Fruit fly (Drosophila melanogaster) whole organism, adult: Measurements from ENCODE around the gene CheB38a.

Source experiments
- CG11617 ChIP-seq: fragments of 200-800 bp; sonication (Bioruptor generic); optimal IDR thresholded peaks from 2 replicates; lab custom pipeline; 2017; ENCODE audit warnings: mild to moderate bottlenecking, missing biosample characterization, missing genetic modification reagents, missing genetic modification characterization
- CG12768 ChIP-seq: fragments of 200-800 bp; sonication (Bioruptor generic); optimal IDR thresholded peaks from 2 replicates; lab custom pipeline; 2017; ENCODE audit warnings: missing biosample characterization, missing genetic modification characterization, mild to moderate bottlenecking, moderate library complexity, missing genetic modification reagents
- CG14711 ChIP-seq: fragments of 200-800 bp; sonication (Bioruptor generic); optimal IDR thresholded peaks from 2 replicates; lab custom pipeline; 2018; ENCODE audit warnings: missing biosample characterization, mild to moderate bottlenecking, missing genetic modification characterization, moderate library complexity
- CG1620 ChIP-seq: fragments of 200-800 bp; sonication (Bioruptor generic); optimal IDR thresholded peaks from 2 replicates; lab custom pipeline; 2016; ENCODE audit warnings: missing biosample characterization, missing genetic modification characterization
- CG33017 ChIP-seq: fragments of 200-800 bp; sonication (Bioruptor generic); optimal IDR thresholded peaks from 2 replicates; lab custom pipeline; 2018; ENCODE audit warnings: missing biosample characterization, mild to moderate bottlenecking, missing genetic modification characterization, moderate library complexity
- CG5204 ChIP-seq: fragments of 200-800 bp; sonication (Bioruptor generic); optimal IDR thresholded peaks from 2 replicates; lab custom pipeline; 2016; ENCODE audit warnings: missing biosample characterization, missing genetic modification characterization
- CG7045 ChIP-seq: fragments of 200-800 bp; sonication (Bioruptor generic); optimal IDR thresholded peaks from 2 replicates; lab custom pipeline; 2017; ENCODE audit warnings: missing biosample characterization, mild to moderate bottlenecking, missing genetic modification characterization
- CG7101 ChIP-seq: fragments of 200-800 bp; sonication (Bioruptor generic); optimal IDR thresholded peaks from 2 replicates; lab custom pipeline; 2018; ENCODE audit warnings: missing biosample characterization, mild to moderate bottlenecking, missing genetic modification characterization, moderate library complexity
- Clk ChIP-seq: fragments of 200-800 bp; sonication (Bioruptor generic); optimal IDR thresholded peaks from 2 replicates; lab custom pipeline; 2017; ENCODE audit warnings: missing biosample characterization, missing genetic modification characterization
- Crg-1 ChIP-seq: fragments of 200-800 bp; sonication (Bioruptor generic); optimal IDR thresholded peaks from 2 replicates; lab custom pipeline; 2016; ENCODE audit warnings: missing biosample characterization, missing genetic modification characterization
- Hr96 ChIP-seq: fragments of 200-800 bp; sonication (Bioruptor generic); optimal IDR thresholded peaks from 2 replicates; lab custom pipeline; 2016; ENCODE audit warnings: missing biosample characterization, missing genetic modification characterization
- Mnt ChIP-seq: fragments of 200-800 bp; sonication (Bioruptor generic); optimal IDR thresholded peaks from 2 replicates; lab custom pipeline; 2016; ENCODE audit warnings: missing biosample characterization, mild to moderate bottlenecking, missing genetic modification characterization
- bab1 ChIP-seq: fragments of 200-800 bp; sonication (Bioruptor generic); optimal IDR thresholded peaks from 3 replicates; lab custom pipeline; 2019; ENCODE audit warnings: missing biosample characterization, mild to moderate bottlenecking, missing genetic modification characterization, moderate library complexity
- cic ChIP-seq: fragments of 200-800 bp; sonication (Bioruptor generic); optimal IDR thresholded peaks from 2 replicates; lab custom pipeline; 2017; ENCODE audit warnings: missing biosample characterization, mild to moderate bottlenecking, missing genetic modification characterization, moderate library complexity
- cnc ChIP-seq, 2 experiments: fragments of >200 bp; optimal IDR thresholded peaks; 2 replicates each; lab custom pipeline; 2017
- kay ChIP-seq: fragments of 200-800 bp; sonication (Bioruptor generic); peaks from one replicate; lab custom pipeline; 2016; ENCODE audit warnings: missing biosample characterization, missing genetic modification characterization, borderline replicate concordance
- ovo ChIP-seq: fragments of 200-800 bp; sonication (Bioruptor generic); optimal IDR thresholded peaks from 2 replicates; lab custom pipeline; 2016; ENCODE audit warnings: missing biosample characterization, missing genetic modification characterization
- pad ChIP-seq: fragments of 200-800 bp; sonication (Bioruptor generic); optimal IDR thresholded peaks from 3 replicates; lab custom pipeline; 2017; ENCODE audit warnings: missing biosample characterization, missing genetic modification characterization, mild to moderate bottlenecking, moderate library complexity, missing genetic modification reagents
- tj ChIP-seq: fragments of 200-800 bp; sonication (Bioruptor generic); optimal IDR thresholded peaks from 3 replicates; lab custom pipeline; 2017; ENCODE audit warnings: missing biosample characterization, mild to moderate bottlenecking, missing genetic modification characterization, moderate library complexity
- toe ChIP-seq: fragments of 200-800 bp; sonication (Bioruptor generic); optimal IDR thresholded peaks from 2 replicates; lab custom pipeline; 2016; ENCODE audit warnings: missing biosample characterization, missing genetic modification characterization

Gene CheB38a

dm6 chr2L:20808510-20809195 is 9.7 kb downstream of the CheB38a start:
- no peak for TF ChIP-seq CG1620
- peak; percentile 5 for TF ChIP-seq Clk (GFP tag; lab: Kevin White, UChicago)
- no peak for TF ChIP-seq cnc (optimal IDR thresholded peaks at IDR 0.05; lab: Kevin White, UChicago)
- TF ChIP-seq pad (GFP tag; lab: Kevin White, UChicago) = peak; percentile 81

- peak; percentile 24 for TF ChIP-seq pad (GFP tag; lab: Kevin White, UChicago)
- TF ChIP-seq CG12768 (GFP tag; lab: Kevin White, UChicago) = no peak
- TF ChIP-seq CG7101 (tag; lab: Kevin White, UChicago) = peak; percentile 13
- TF ChIP-seq CG7045 (GFP tag; lab: Kevin White, UChicago) = peak; percentile 33
- peak; percentile 58 for TF ChIP-seq CG33017 (tag; lab: Kevin White, UChicago)
Measured at dm6 chr2L:20807617-20808509, 10.5 kb downstream of the CheB38a start.

- TF ChIP-seq CG12768 (GFP tag; lab: Kevin White, UChicago) (no peak), kay (no peak), Crg-1 (no peak), toe (GFP tag; lab: Kevin White, UChicago) (no peak), CG5204 (GFP tag; lab: Kevin White, UChicago) (no peak), CG11617 (GFP tag; lab: Kevin White, UChicago) (no peak)
Measured at dm6 chr2L:20806619-20807018, 11.7 kb downstream of the CheB38a start.

DNA sequence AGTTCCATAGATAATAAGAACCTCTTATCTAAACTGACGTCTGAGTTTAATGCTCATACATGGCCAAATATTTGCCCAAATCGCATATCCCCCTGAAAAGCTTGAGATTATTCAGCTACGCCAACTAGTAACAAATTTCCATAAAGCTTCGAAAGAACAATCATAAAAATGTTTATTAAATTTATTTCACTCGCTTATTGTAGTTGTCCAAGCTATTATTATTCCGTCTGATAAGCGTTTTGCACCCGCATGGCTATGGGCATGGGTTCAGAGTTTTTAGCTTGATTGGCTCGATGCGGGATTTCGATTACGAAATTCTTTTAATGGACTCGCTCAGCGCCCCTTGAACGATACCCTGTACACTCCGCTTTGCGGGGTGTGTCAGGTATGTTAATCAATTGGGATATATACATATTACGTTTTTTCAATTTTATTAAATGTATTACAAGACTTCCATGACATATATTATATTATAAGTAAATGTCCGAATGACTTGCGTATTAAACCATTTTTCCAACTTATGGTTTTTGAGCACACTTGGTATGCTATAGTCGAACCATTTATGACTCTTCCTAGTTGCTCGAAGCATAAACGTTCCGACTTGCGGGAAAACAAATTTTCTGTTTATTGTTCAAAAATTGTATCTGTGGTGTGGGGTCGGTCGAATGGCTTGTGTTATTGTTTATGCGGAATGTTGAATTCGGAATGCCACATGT is 12.6 kb downstream of the CheB38a start:
- peak; percentile 51 for TF ChIP-seq Crg-1
- TF ChIP-seq CG7101 (tag; lab: Kevin White, UChicago) = peak; percentile 82
- peak; percentile 73 for TF ChIP-seq CG12768 (GFP tag; lab: Kevin White, UChicago)
- no peak for TF ChIP-seq Hr96 (GFP tag; lab: Kevin White, UChicago)
- peak; percentile 45 for TF ChIP-seq CG7045 (GFP tag; lab: Kevin White, UChicago)
- peak; percentile 93 for TF ChIP-seq tj (GFP tag; lab: Kevin White, UChicago)
- peak; percentile 32 for TF ChIP-seq CG1620
- peak; percentile 20 for TF ChIP-seq Mnt (GFP tag; lab: Kevin White, UChicago)
- TF ChIP-seq ovo = no peak
- TF ChIP-seq CG5204 (GFP tag; lab: Kevin White, UChicago) = peak; percentile 64
- TF ChIP-seq CG11617 (GFP tag; lab: Kevin White, UChicago) = peak; percentile 75
- TF ChIP-seq cnc (optimal IDR thresholded peaks at IDR 0.05; lab: Kevin White, UChicago) = no peak
- peak; percentile 81 for TF ChIP-seq CG14711 (tag; lab: Kevin White, UChicago)
- TF ChIP-seq toe (GFP tag; lab: Kevin White, UChicago) = no peak
- peak; percentile 64 for TF ChIP-seq pad (GFP tag; lab: Kevin White, UChicago)
- TF ChIP-seq CG33017 (tag; lab: Kevin White, UChicago) = peak; percentile 72
- TF ChIP-seq kay = peak; percentile 70
- no peak for TF ChIP-seq cic (GFP tag; lab: Kevin White, UChicago)
- no peak for TF ChIP-seq Clk (GFP tag; lab: Kevin White, UChicago)
- TF ChIP-seq bab1 (GFP tag; lab: Kevin White, UChicago) = peak; percentile 91

dm6 chr2L:20803733-20804164 is 14.6 kb downstream of the CheB38a start:
- TF ChIP-seq pad (GFP tag; lab: Kevin White, UChicago) (no peak), tj (GFP tag; lab: Kevin White, UChicago) (no peak), kay (no peak), CG7045 (GFP tag; lab: Kevin White, UChicago) (no peak), Hr96 (GFP tag; lab: Kevin White, UChicago) (no peak), bab1 (GFP tag; lab: Kevin White, UChicago) (no peak), CG11617 (GFP tag; lab: Kevin White, UChicago) (no peak), Crg-1 (no peak), CG1620 (no peak), ovo (no peak), CG33017 (tag; lab: Kevin White, UChicago) (no peak), CG7101 (tag; lab: Kevin White, UChicago) (no peak), CG14711 (tag; lab: Kevin White, UChicago) (no peak), cnc (optimal IDR thresholded peaks at IDR 0.05; lab: Kevin White, UChicago) (no peak), cic (GFP tag; lab: Kevin White, UChicago) (no peak), CG5204 (GFP tag; lab: Kevin White, UChicago) (no peak), Clk (GFP tag; lab: Kevin White, UChicago) (no peak), Mnt (GFP tag; lab: Kevin White, UChicago) (no peak), CG12768 (GFP tag; lab: Kevin White, UChicago) (no peak)
